Worm (Caenorhabditis elegans) whole organism, mixed stage, embryonic: Measurements from ENCODE around the gene tbb-6.

Source experiments
- M03D4.4 ChIP-seq: sonication (generic microtip); optimal IDR thresholded peaks from 2 replicates; lab custom pipeline; 2017; ENCODE audit warnings: mild to moderate bottlenecking, missing genetic modification characterization, missing compliant biosample characterization
- bed-3 ChIP-seq: fragments of 200-800 bp; sonication (Bioruptor generic); optimal IDR thresholded peaks from 3 replicates; lab custom pipeline; 2018; ENCODE audit warnings: mild to moderate bottlenecking, missing genetic modification characterization, moderate library complexity, missing compliant biosample characterization
- blmp-1 ChIP-seq: fragments of 150-350 bp; optimal IDR thresholded peaks from 2 replicates; lab custom pipeline; 2014; ENCODE audit warnings: missing biosample characterization, missing genetic modification characterization
- ceh-39 ChIP-seq: fragments of 150-350 bp; optimal IDR thresholded peaks from 2 replicates; lab custom pipeline; 2014; ENCODE audit warnings: missing biosample characterization, missing genetic modification characterization
- ceh-43 ChIP-seq: fragments of 200-800 bp; sonication (Bioruptor generic); optimal IDR thresholded peaks from 2 replicates; lab custom pipeline; 2018; ENCODE audit warnings: mild to moderate bottlenecking, missing genetic modification characterization, moderate library complexity, missing compliant biosample characterization
- ceh-83 ChIP-seq: fragments of 200-800 bp; sonication (Bioruptor generic); optimal IDR thresholded peaks from 2 replicates; lab custom pipeline; 2018; ENCODE audit warnings: mild to moderate bottlenecking, missing genetic modification characterization, missing compliant biosample characterization
- ces-1 ChIP-seq: fragments of 150-350 bp; optimal IDR thresholded peaks from 2 replicates; lab custom pipeline; 2014; ENCODE audit warnings: missing biosample characterization, missing genetic modification reagents, missing genetic modification characterization
- cnd-1 ChIP-seq: fragments of 200-800 bp; sonication (Bioruptor generic); optimal IDR thresholded peaks from 2 replicates; lab custom pipeline; 2018; ENCODE audit warnings: mild to moderate bottlenecking, missing genetic modification characterization, missing compliant biosample characterization
- drap-1 ChIP-seq: fragments of 200-800 bp; sonication (Bioruptor generic); optimal IDR thresholded peaks from 3 replicates; lab custom pipeline; 2018; ENCODE audit warnings: mild to moderate bottlenecking, missing genetic modification characterization, missing compliant biosample characterization
- elt-1 ChIP-seq: sonication (generic microtip); optimal IDR thresholded peaks from 2 replicates; lab custom pipeline; 2017; ENCODE audit warnings: missing genetic modification characterization, mild to moderate bottlenecking, missing compliant biosample characterization, antibody characterized with exemption, moderate library complexity, borderline replicate concordance; ENCODE audit not compliant: insufficient read depth
- elt-3 ChIP-seq: fragments of 150-350 bp; optimal IDR thresholded peaks from 2 replicates; lab custom pipeline; 2014; ENCODE audit warnings: missing biosample characterization, missing genetic modification characterization
- flh-1 ChIP-seq: fragments of 200-800 bp; sonication (Bioruptor generic); optimal IDR thresholded peaks from 2 replicates; lab custom pipeline; 2018; ENCODE audit warnings: mild to moderate bottlenecking, missing genetic modification characterization, moderate library complexity, missing compliant biosample characterization
- ham-2 ChIP-seq: fragments of 200-800 bp; sonication (Bioruptor generic); optimal IDR thresholded peaks from 2 replicates; lab custom pipeline; 2018; ENCODE audit warnings: mild to moderate bottlenecking, missing genetic modification characterization, missing compliant biosample characterization
- hlh-1 ChIP-seq: fragments of 150-350 bp; optimal IDR thresholded peaks from 2 replicates; lab custom pipeline; 2014; ENCODE audit warnings: missing biosample characterization, missing genetic modification reagents, missing genetic modification characterization
- lin-13 ChIP-seq: fragments of 150-350 bp; optimal IDR thresholded peaks from 2 replicates; lab custom pipeline; 2014; ENCODE audit warnings: missing biosample characterization, missing genetic modification characterization
- lin-32 ChIP-seq: fragments of 200-800 bp; sonication (Bioruptor generic); optimal IDR thresholded peaks from 2 replicates; lab custom pipeline; 2018; ENCODE audit warnings: mild to moderate bottlenecking, missing genetic modification characterization, missing compliant biosample characterization
- lsy-2 ChIP-seq: fragments of 150-350 bp; optimal IDR thresholded peaks from 2 replicates; lab custom pipeline; 2014; ENCODE audit warnings: missing biosample characterization, missing genetic modification characterization
- mab-5 ChIP-seq: fragments of 150-350 bp; optimal IDR thresholded peaks from 2 replicates; lab custom pipeline; 2014; ENCODE audit warnings: missing biosample characterization, missing genetic modification characterization
- mep-1 ChIP-seq: fragments of 150-350 bp; optimal IDR thresholded peaks from 2 replicates; lab custom pipeline; 2017; ENCODE audit warnings: missing biosample characterization, missing genetic modification reagents, missing genetic modification characterization, inconsistent platforms
- mls-2 ChIP-seq: sonication (generic microtip); optimal IDR thresholded peaks from 2 replicates; lab custom pipeline; 2016; ENCODE audit warnings: mild to moderate bottlenecking, missing genetic modification characterization, moderate library complexity, missing compliant biosample characterization
- nhr-12 ChIP-seq: fragments of 150-350 bp; optimal IDR thresholded peaks from 2 replicates; lab custom pipeline; 2014; ENCODE audit warnings: missing biosample characterization, missing genetic modification characterization
- nhr-2 ChIP-seq: fragments of 150-350 bp; optimal IDR thresholded peaks from 2 replicates; lab custom pipeline; 2014; ENCODE audit warnings: missing biosample characterization, missing genetic modification characterization
- nhr-237 ChIP-seq: fragments of 150-350 bp; optimal IDR thresholded peaks from 2 replicates; lab custom pipeline; 2014; ENCODE audit warnings: missing biosample characterization, missing genetic modification characterization
- nhr-28 ChIP-seq: fragments of 150-350 bp; optimal IDR thresholded peaks from 2 replicates; lab custom pipeline; 2014; ENCODE audit warnings: missing biosample characterization, missing genetic modification characterization
- nhr-76 ChIP-seq: sonication (generic microtip); optimal IDR thresholded peaks from 2 replicates; lab custom pipeline; 2017; ENCODE audit warnings: missing biosample characterization, missing genetic modification characterization
- pha-4 ChIP-seq: fragments of 150-350 bp; optimal IDR thresholded peaks from 2 replicates; lab custom pipeline; 2018; ENCODE audit warnings: missing biosample characterization, missing genetic modification reagents, missing genetic modification characterization
- sem-2 ChIP-seq: fragments of 200-800 bp; sonication (Bioruptor generic); optimal IDR thresholded peaks from 2 replicates; lab custom pipeline; 2018; ENCODE audit warnings: mild to moderate bottlenecking, missing genetic modification characterization, missing compliant biosample characterization
- snpc-4 ChIP-seq: fragments of 150-350 bp; optimal IDR thresholded peaks from 2 replicates; lab custom pipeline; 2014; ENCODE audit warnings: missing biosample characterization, missing genetic modification characterization
- sptf-1 ChIP-seq: sonication (generic microtip); optimal IDR thresholded peaks from 2 replicates; lab custom pipeline; 2017; ENCODE audit warnings: mild to moderate bottlenecking, missing genetic modification characterization, moderate library complexity, missing compliant biosample characterization
- tbx-8 ChIP-seq: fragments of 200-800 bp; sonication (Bioruptor generic); optimal IDR thresholded peaks from 2 replicates; lab custom pipeline; 2018; ENCODE audit warnings: mild to moderate bottlenecking, missing genetic modification characterization, moderate library complexity, missing compliant biosample characterization
- unc-120 ChIP-seq: sonication (generic microtip); optimal IDR thresholded peaks from 2 replicates; lab custom pipeline; 2017; ENCODE audit warnings: missing genetic modification characterization, missing compliant biosample characterization; ENCODE audit not compliant: poor library complexity, severe bottlenecking
- unc-39 ChIP-seq: fragments of 150-350 bp; optimal IDR thresholded peaks from 2 replicates; lab custom pipeline; 2014; ENCODE audit warnings: missing biosample characterization, missing genetic modification characterization
- unc-62 ChIP-seq: fragments of 150-350 bp; optimal IDR thresholded peaks from 2 replicates; lab custom pipeline; 2014; ENCODE audit warnings: missing biosample characterization, missing genetic modification reagents, missing genetic modification characterization
- zip-8 ChIP-seq: fragments of 150-350 bp; optimal IDR thresholded peaks from 2 replicates; lab custom pipeline; 2014; ENCODE audit warnings: missing biosample characterization, missing genetic modification characterization
- ztf-11 ChIP-seq: fragments of 150-350 bp; optimal IDR thresholded peaks from 2 replicates; lab custom pipeline; 2014; ENCODE audit warnings: missing biosample characterization, missing genetic modification characterization

Gene tbb-6

DNA sequence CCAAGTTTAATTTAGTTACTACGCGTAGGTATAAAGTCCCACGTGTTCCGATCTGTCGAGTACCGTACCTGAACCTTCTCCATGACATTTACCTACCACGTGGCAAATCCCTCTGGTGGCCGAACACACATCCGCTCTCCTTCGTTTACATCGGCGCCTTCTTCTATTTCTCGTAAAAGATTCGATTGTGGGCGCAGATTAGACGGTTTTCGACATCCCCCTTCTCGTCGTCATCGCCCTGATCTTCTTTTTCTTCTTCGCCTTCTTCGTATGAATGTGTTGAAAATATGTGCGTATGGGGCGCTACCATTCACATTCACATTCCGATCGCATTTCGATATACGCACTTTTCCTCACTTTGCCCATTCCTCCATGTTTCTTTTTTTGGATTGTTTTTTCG lies 35.5 kb downstream of the tbb-6 start:
- no peak for TF ChIP-seq ceh-39 (tag; lab: Kevin White, UChicago)
- no peak for TF ChIP-seq unc-62 (GFP tag; lab: Kevin White, UChicago)
- TF ChIP-seq elt-1 (tag; lab: Kevin White, UChicago): peak; percentile 46
- no peak for TF ChIP-seq hlh-1 (tag; lab: Kevin White, UChicago)
- TF ChIP-seq zip-8 (tag; lab: Kevin White, UChicago): no peak
- TF ChIP-seq mls-2 (tag; lab: Kevin White, UChicago): no peak

DNA sequence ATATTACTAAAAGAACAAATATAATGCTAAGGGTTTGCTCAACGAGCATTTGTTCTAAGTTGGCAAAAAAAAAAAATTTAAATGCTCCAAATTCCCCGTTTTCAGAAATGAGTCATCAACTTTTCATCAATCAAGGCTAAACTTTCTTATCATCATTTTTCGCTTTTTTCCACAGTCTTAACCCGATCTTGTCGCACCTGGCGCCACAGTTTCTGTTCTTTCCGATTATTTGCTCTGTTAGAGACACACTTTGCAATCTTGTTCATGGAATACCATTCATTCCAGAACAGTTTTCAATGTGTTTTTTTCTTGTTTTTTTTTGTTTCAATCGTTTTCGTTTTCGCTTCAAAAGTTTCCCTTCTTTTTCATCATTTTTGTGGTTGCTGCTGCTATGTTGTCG lies 36.9 kb downstream of the tbb-6 start:
- no peak for TF ChIP-seq nhr-76 (tag; lab: Kevin White, UChicago)
- TF ChIP-seq pha-4 (tag; lab: Kevin White, UChicago): no peak
- TF ChIP-seq zip-8 (tag; lab: Kevin White, UChicago): no peak
- no peak for TF ChIP-seq elt-1 (tag; lab: Kevin White, UChicago)
- no peak for TF ChIP-seq ceh-83 (GFP tag; lab: Kevin White, UChicago)
- no peak for TF ChIP-seq lsy-2 (tag; lab: Kevin White, UChicago)
- TF ChIP-seq flh-1 (GFP tag; lab: Kevin White, UChicago): no peak
- TF ChIP-seq ces-1: no peak
- no peak for TF ChIP-seq mab-5
- no peak for TF ChIP-seq sem-2

DNA sequence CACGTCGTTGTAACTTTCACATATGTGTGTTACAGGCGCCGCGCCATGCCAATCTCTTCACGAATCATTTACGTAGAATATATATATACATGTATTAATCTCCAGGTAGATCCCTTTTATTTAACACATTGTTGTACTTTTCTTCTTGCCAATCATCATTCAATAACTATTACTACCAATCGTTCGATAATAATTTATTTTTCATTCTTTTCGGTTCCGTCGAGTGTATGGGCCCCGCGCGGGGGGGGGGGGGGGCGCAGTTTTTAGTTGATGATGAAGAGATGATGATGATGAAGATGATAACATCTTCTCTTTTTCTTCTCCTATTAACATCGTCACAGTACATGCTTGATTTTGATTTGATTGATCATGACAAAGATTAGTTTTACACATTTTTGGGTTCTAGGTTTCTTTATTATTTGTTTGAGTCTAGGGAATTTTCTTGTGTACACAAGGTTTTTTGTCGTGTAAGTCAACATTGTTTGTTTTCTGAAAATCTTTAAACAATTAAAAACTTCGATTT lies 38.0 kb downstream of the tbb-6 start:
- TF ChIP-seq ceh-39 (tag; lab: Kevin White, UChicago) (no peak), mab-5 (no peak), nhr-12 (tag; lab: Kevin White, UChicago) (no peak), hlh-1 (tag; lab: Kevin White, UChicago) (no peak), ceh-43 (GFP tag; lab: Kevin White, UChicago) (no peak), pha-4 (tag; lab: Kevin White, UChicago) (no peak), tbx-8 (GFP tag; lab: Kevin White, UChicago) (no peak), nhr-76 (tag; lab: Kevin White, UChicago) (no peak), lsy-2 (tag; lab: Kevin White, UChicago) (no peak), sptf-1 (tag; lab: Kevin White, UChicago) (no peak), nhr-237 (tag; lab: Kevin White, UChicago) (no peak), nhr-2 (tag; lab: Kevin White, UChicago) (no peak), M03D4.4 (tag; lab: Kevin White, UChicago) (no peak), cnd-1 (no peak), snpc-4 (tag; lab: Kevin White, UChicago) (no peak), sem-2 (no peak)
- TF ChIP-seq, all 35 proteins: peak for 0

DNA sequence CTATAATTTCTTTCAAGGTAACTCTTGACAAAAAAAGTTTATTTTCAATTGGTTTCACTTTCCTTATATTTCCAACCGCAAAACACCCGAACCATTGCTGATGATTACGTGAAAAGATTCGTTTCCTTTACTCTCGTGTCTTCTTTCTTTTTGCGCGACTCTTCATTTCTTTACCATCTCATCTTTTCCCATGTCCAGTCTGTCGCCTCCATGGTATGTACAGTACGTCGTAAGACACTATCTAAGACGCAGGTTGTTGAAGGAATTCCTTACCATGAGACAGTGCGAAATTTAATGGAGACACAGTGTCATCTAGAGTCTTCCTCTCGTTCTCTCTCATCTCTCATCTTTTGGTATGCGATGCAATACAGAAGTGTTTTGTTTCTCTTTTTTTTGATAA lies 38.8 kb downstream of the tbb-6 start:
- no peak for TF ChIP-seq unc-62 (GFP tag; lab: Kevin White, UChicago)
- no peak for TF ChIP-seq bed-3 (GFP tag; lab: Kevin White, UChicago)
- no peak for TF ChIP-seq tbx-8 (GFP tag; lab: Kevin White, UChicago)
- no peak for TF ChIP-seq unc-120
- TF ChIP-seq blmp-1 (tag; lab: Kevin White, UChicago): peak; percentile 9
- TF ChIP-seq nhr-28 (tag; lab: Kevin White, UChicago): no peak
- TF ChIP-seq ham-2 (GFP tag; lab: Kevin White, UChicago): no peak
- TF ChIP-seq nhr-2 (tag; lab: Kevin White, UChicago): no peak
- TF ChIP-seq mep-1 (tag; lab: Kevin White, UChicago): no peak
- no peak for TF ChIP-seq ceh-83 (GFP tag; lab: Kevin White, UChicago)
- no peak for TF ChIP-seq mls-2 (tag; lab: Kevin White, UChicago)
- TF ChIP-seq nhr-12 (tag; lab: Kevin White, UChicago): no peak
- TF ChIP-seq mab-5: no peak
- no peak for TF ChIP-seq nhr-76 (tag; lab: Kevin White, UChicago)
- TF ChIP-seq ces-1: no peak
- TF ChIP-seq flh-1 (GFP tag; lab: Kevin White, UChicago): no peak
- peak; percentile 25 for TF ChIP-seq nhr-237 (tag; lab: Kevin White, UChicago)
- TF ChIP-seq ceh-39 (tag; lab: Kevin White, UChicago): peak; percentile 26
- TF ChIP-seq pha-4 (tag; lab: Kevin White, UChicago): peak; percentile 72
- TF ChIP-seq snpc-4 (tag; lab: Kevin White, UChicago): no peak
- TF ChIP-seq unc-39 (tag; lab: Kevin White, UChicago): no peak
- no peak for TF ChIP-seq lin-32
- TF ChIP-seq drap-1 (GFP tag; lab: Kevin White, UChicago): no peak
- no peak for TF ChIP-seq zip-8 (tag; lab: Kevin White, UChicago)
- TF ChIP-seq lsy-2 (tag; lab: Kevin White, UChicago): peak; percentile 16
- TF ChIP-seq cnd-1: no peak
- no peak for TF ChIP-seq M03D4.4 (tag; lab: Kevin White, UChicago)
- TF ChIP-seq ztf-11 (tag; lab: Kevin White, UChicago): no peak
- no peak for TF ChIP-seq hlh-1 (tag; lab: Kevin White, UChicago)
- no peak for TF ChIP-seq sptf-1 (tag; lab: Kevin White, UChicago)
- TF ChIP-seq elt-1 (tag; lab: Kevin White, UChicago): peak; percentile 16
- no peak for TF ChIP-seq sem-2
- no peak for TF ChIP-seq ceh-43 (GFP tag; lab: Kevin White, UChicago)
- TF ChIP-seq elt-3 (tag; lab: Kevin White, UChicago): peak; percentile 50
- TF ChIP-seq lin-13: no peak
